Fruit fly (Drosophila melanogaster): Measurements from ENCODE around the gene CG15256.

DNA sequence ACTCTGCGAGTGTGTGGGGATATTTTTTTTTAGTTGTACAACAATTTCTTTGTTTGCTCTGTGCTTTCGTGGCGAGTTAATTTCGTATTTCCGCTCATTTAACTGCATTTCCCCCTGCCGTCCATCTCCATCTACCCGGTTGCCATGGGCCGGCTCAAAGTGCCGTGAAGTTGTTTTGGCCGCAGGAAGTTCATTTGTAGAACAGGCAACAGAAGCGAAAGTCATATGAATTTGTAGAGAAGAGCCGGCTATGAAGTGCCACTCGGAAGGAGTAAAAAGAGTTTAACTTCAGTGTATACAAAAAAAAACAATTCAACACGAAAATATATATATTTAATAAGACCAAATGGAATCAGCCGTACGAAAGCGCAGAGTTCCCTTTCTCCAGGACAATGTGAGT is 3.0 kb upstream of the CG15256 start, which contains the start of gene Skadu:
- TF ChIP-seq psq (optimal IDR thresholded peaks at IDR 0.05) (no peak), h (optimal IDR thresholded peaks at IDR 0.05) (no peak), ttk (optimal IDR thresholded peaks at IDR 0.05) (no peak)

Measured in Kc167 (cell line).